Worm (Caenorhabditis elegans): ENCODE data around the gene C02C6.14.

ce11 chrX:15528472-15528871 lies 9.0 kb upstream of the C02C6.14 start:
- TF ChIP-seq snpc-4 (GFP tag; optimal IDR thresholded peaks at IDR 0.05) = peak; percentile 30
- peak in 2 of 4 experiments; percentile 56 to 78 for TF ChIP-seq snpc-4 (tag; optimal IDR thresholded peaks at IDR 0.05)
- TF ChIP-seq F57A8.1 (GFP tag; optimal IDR thresholded peaks at IDR 0.05) = no peak
- TF ChIP-seq him-1 (tag; optimal IDR thresholded peaks at IDR 0.05) = no peak
- no peak for TF ChIP-seq efl-1 (GFP tag; optimal IDR thresholded peaks at IDR 0.05)

Measured in whole organism, young adult.